Worm (Caenorhabditis elegans): ENCODE measurements around the gene sre-36.

DNA sequence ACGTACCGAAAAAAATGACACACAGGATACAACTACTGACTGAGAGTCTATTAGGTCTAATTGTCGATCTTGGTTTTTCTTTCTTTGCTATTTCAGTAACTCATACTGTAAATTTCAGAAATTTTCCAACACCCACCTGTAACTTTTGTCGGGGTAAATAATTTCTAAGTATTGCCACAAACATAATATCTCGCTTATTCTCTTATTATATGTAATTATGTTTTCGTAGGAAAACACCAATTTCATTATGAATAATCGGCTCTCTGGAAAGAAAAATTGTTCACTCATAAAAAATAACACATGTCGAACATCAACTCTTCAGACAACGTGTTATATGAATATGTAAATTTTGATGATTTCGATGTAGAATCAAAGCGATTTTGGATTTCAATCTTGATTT lies 21.2 kb downstream of the sre-36 start, which contains the start of gene srw-48:
- TF ChIP-seq him-1 (tag; optimal IDR thresholded peaks at IDR 0.05) (no peak), nfya-2 (GFP tag; IDR thresholded peaks at IDR 0.05) (no peak), Y53G8AR.9 (GFP tag; conservative IDR thresholded peaks at IDR 0.05) (no peak), F33H1.4 (GFP tag; IDR thresholded peaks at IDR 0.05) (no peak), F57A8.1 (GFP tag; optimal IDR thresholded peaks at IDR 0.05) (no peak), madf-6 (GFP tag; IDR thresholded peaks at IDR 0.05) (no peak), madf-8 (GFP tag; conservative IDR thresholded peaks at IDR 0.05) (no peak), madf-3 (GFP tag; IDR thresholded peaks at IDR 0.05) (no peak), ztf-18 (tag; optimal IDR thresholded peaks at IDR 0.05) (no peak)

All from whole organism, young adult.